Worm (Caenorhabditis elegans) whole organism, young adult: ENCODE data around the gene Y57G11B.6.

Experiments used
- B0019.2 ChIP-seq: fragments of 200-800 bp; sonication (Bioruptor generic); conservative IDR thresholded peaks from 2 replicates; pipeline ENCODE4 v1.3.6; 2022; ENCODE audit warnings: missing genetic modification reagents, missing genetic modification characterization, missing compliant biosample characterization
- B0336.3 ChIP-seq: fragments of 200-800 bp; sonication (Bioruptor generic); IDR thresholded peaks from 2 replicates; pipeline ENCODE4 v1.3.6; 2022; ENCODE audit warnings: missing genetic modification characterization, missing compliant biosample characterization
- C17E4.6 ChIP-seq: fragments of 200-800 bp; sonication (Bioruptor generic); IDR thresholded peaks from 2 replicates; pipeline ENCODE4 v1.3.6; 2022; ENCODE audit warnings: missing genetic modification reagents, missing genetic modification characterization, missing compliant biosample characterization
- D2030.7 ChIP-seq: fragments of 200-800 bp; sonication (Bioruptor generic); IDR thresholded peaks from 2 replicates; pipeline ENCODE4 v1.3.6; 2022; ENCODE audit warnings: missing genetic modification reagents, missing genetic modification characterization, missing compliant biosample characterization
- F33H1.4 ChIP-seq: fragments of 200-800 bp; sonication (Bioruptor generic); IDR thresholded peaks from 2 replicates; pipeline ENCODE4 v1.3.6; 2022; ENCODE audit warnings: missing genetic modification reagents, missing genetic modification characterization, missing compliant biosample characterization
- F39B2.1 ChIP-seq: fragments of 200-800 bp; sonication (Bioruptor generic); IDR thresholded peaks from 2 replicates; pipeline ENCODE4 v1.3.6; 2022; ENCODE audit warnings: missing genetic modification reagents, missing genetic modification characterization, missing compliant biosample characterization
- F49E8.2 ChIP-seq: sonication (generic microtip); optimal IDR thresholded peaks from 3 replicates; lab custom pipeline; 2017; ENCODE audit warnings: missing genetic modification characterization, mild to moderate bottlenecking, missing compliant biosample characterization, antibody characterized with exemption, moderate library complexity; ENCODE audit not compliant: insufficient read depth
- Y53F4B.3 ChIP-seq: fragments of 200-800 bp; sonication (Bioruptor generic); IDR thresholded peaks from 2 replicates; pipeline ENCODE4 v1.3.6; 2022; ENCODE audit warnings: missing genetic modification reagents, missing genetic modification characterization, missing compliant biosample characterization
- Y53G8AR.9 ChIP-seq: fragments of 200-800 bp; sonication (Bioruptor generic); conservative IDR thresholded peaks from 2 replicates; pipeline ENCODE4 v1.3.6; 2022; ENCODE audit warnings: missing genetic modification reagents, missing genetic modification characterization, missing compliant biosample characterization
- Y56A3A.18 ChIP-seq: fragments of 200-800 bp; sonication (Bioruptor generic); IDR thresholded peaks from 2 replicates; pipeline ENCODE4 v1.3.6; 2022; ENCODE audit warnings: missing genetic modification reagents, missing genetic modification characterization, missing compliant biosample characterization
- attf-3 ChIP-seq: fragments of 200-800 bp; sonication (Bioruptor generic); conservative IDR thresholded peaks from 2 replicates; pipeline ENCODE4 v1.3.6; 2022; ENCODE audit warnings: missing genetic modification reagents, missing genetic modification characterization, missing compliant biosample characterization
- attf-6 ChIP-seq: fragments of 200-800 bp; sonication (Bioruptor generic); IDR thresholded peaks from 2 replicates; pipeline ENCODE4 v1.3.6; 2022; ENCODE audit warnings: missing genetic modification reagents, missing genetic modification characterization, missing compliant biosample characterization
- cebp-2 ChIP-seq: fragments of 200-800 bp; sonication (Bioruptor generic); IDR thresholded peaks from 2 replicates; pipeline ENCODE4 v1.3.6; 2022; ENCODE audit warnings: missing genetic modification characterization, missing compliant biosample characterization
- ceh-100 ChIP-seq: fragments of 200-800 bp; sonication (Bioruptor generic); IDR thresholded peaks from 2 replicates; pipeline ENCODE4 v1.3.6; 2022; ENCODE audit warnings: missing genetic modification reagents, missing genetic modification characterization, missing compliant biosample characterization
- ceh-91 ChIP-seq: fragments of 200-800 bp; sonication (Bioruptor generic); IDR thresholded peaks from 2 replicates; pipeline ENCODE4 v1.3.6; 2022; ENCODE audit warnings: missing genetic modification reagents, missing genetic modification characterization, missing compliant biosample characterization
- dox-1 ChIP-seq: fragments of 200-800 bp; sonication (Bioruptor generic); IDR thresholded peaks from 2 replicates; pipeline ENCODE4 v1.3.6; 2022; ENCODE audit warnings: missing genetic modification reagents, missing genetic modification characterization, missing compliant biosample characterization
- egrh-3 ChIP-seq: fragments of 200-800 bp; sonication (Bioruptor generic); IDR thresholded peaks from 2 replicates; pipeline ENCODE4 v1.3.6; 2022; ENCODE audit warnings: missing genetic modification reagents, missing genetic modification characterization, missing compliant biosample characterization
- ekl-4 ChIP-seq: fragments of 200-800 bp; sonication (Bioruptor generic); IDR thresholded peaks from 2 replicates; pipeline ENCODE4 v1.3.6; 2022; ENCODE audit warnings: missing genetic modification reagents, missing genetic modification characterization, missing compliant biosample characterization
- hmg-1.2 ChIP-seq: fragments of 200-800 bp; sonication (Bioruptor generic); IDR thresholded peaks from 2 replicates; pipeline ENCODE4 v1.3.6; 2022; ENCODE audit warnings: missing genetic modification reagents, missing genetic modification characterization, missing compliant biosample characterization
- hmg-20 ChIP-seq: fragments of 200-800 bp; sonication (Bioruptor generic); IDR thresholded peaks from 2 replicates; pipeline ENCODE4 v1.3.6; 2022; ENCODE audit warnings: missing genetic modification reagents, missing genetic modification characterization, missing compliant biosample characterization
- hsf-1 ChIP-seq: fragments of 200-800 bp; sonication (Bioruptor generic); IDR thresholded peaks from 2 replicates; pipeline ENCODE4 v1.3.6; 2022; ENCODE audit warnings: missing genetic modification reagents, missing genetic modification characterization, missing compliant biosample characterization
- lin-54 ChIP-seq: fragments of 200-800 bp; sonication (Bioruptor generic); optimal IDR thresholded peaks from 2 replicates; lab custom pipeline; 2018; ENCODE audit warnings: mild to moderate bottlenecking, missing genetic modification characterization, missing compliant biosample characterization
- lir-1 ChIP-seq: fragments of 200-800 bp; sonication (Bioruptor generic); conservative IDR thresholded peaks from 2 replicates; pipeline ENCODE4 v1.3.6; 2022; ENCODE audit warnings: missing genetic modification reagents, missing genetic modification characterization, missing compliant biosample characterization
- lsl-1 ChIP-seq: fragments of 200-800 bp; sonication (Bioruptor generic); optimal IDR thresholded peaks from 2 replicates; lab custom pipeline; 2018; ENCODE audit warnings: mild to moderate bottlenecking, missing genetic modification characterization, moderate library complexity, missing compliant biosample characterization
- madf-3 ChIP-seq: fragments of 200-800 bp; sonication (Bioruptor generic); IDR thresholded peaks from 2 replicates; pipeline ENCODE4 v1.3.6; 2022; ENCODE audit warnings: missing genetic modification reagents, missing genetic modification characterization, missing compliant biosample characterization
- madf-6 ChIP-seq: fragments of 200-800 bp; sonication (Bioruptor generic); IDR thresholded peaks from 2 replicates; pipeline ENCODE4 v1.3.6; 2022; ENCODE audit warnings: missing genetic modification reagents, missing genetic modification characterization, missing compliant biosample characterization
- madf-8 ChIP-seq: fragments of 200-800 bp; sonication (Bioruptor generic); conservative IDR thresholded peaks from 2 replicates; pipeline ENCODE4 v1.3.6; 2022; ENCODE audit warnings: missing genetic modification reagents, missing genetic modification characterization, missing compliant biosample characterization
- mcd-1 ChIP-seq: fragments of 200-800 bp; sonication (Bioruptor generic); IDR thresholded peaks from 2 replicates; pipeline ENCODE4 v1.3.6; 2022; ENCODE audit warnings: missing genetic modification reagents, missing genetic modification characterization, missing compliant biosample characterization
- nfya-2 ChIP-seq: fragments of 200-800 bp; sonication (Bioruptor generic); IDR thresholded peaks from 2 replicates; pipeline ENCODE4 v1.3.6; 2022; ENCODE audit warnings: missing genetic modification reagents, missing genetic modification characterization, missing compliant biosample characterization
- nfyb-1 ChIP-seq: fragments of 200-800 bp; sonication (Bioruptor generic); IDR thresholded peaks from 2 replicates; pipeline ENCODE4 v1.3.6; 2022; ENCODE audit warnings: missing genetic modification reagents, missing genetic modification characterization, missing compliant biosample characterization
- pbrm-1 ChIP-seq: fragments of 200-800 bp; sonication (Bioruptor generic); IDR thresholded peaks from 2 replicates; pipeline ENCODE4 v1.3.6; 2022; ENCODE audit warnings: missing genetic modification reagents, missing genetic modification characterization, missing compliant biosample characterization
- rcor-1 ChIP-seq: fragments of 200-800 bp; sonication (Bioruptor generic); IDR thresholded peaks from 2 replicates; pipeline ENCODE4 v1.3.6; 2022; ENCODE audit warnings: missing genetic modification reagents, missing genetic modification characterization, missing compliant biosample characterization
- snpc-1.1 ChIP-seq: sonication (generic microtip); optimal IDR thresholded peaks from 2 replicates; lab custom pipeline; 2017; ENCODE audit warnings: missing genetic modification characterization, mild to moderate bottlenecking, missing compliant biosample characterization, antibody characterized with exemption, moderate library complexity, missing genotype, missing genetic modification reagents; ENCODE audit not compliant: insufficient read depth
- snpc-1.3 ChIP-seq: sonication (generic microtip); optimal IDR thresholded peaks from 2 replicates; lab custom pipeline; 2017; ENCODE audit warnings: missing genetic modification characterization, mild to moderate bottlenecking, missing compliant biosample characterization, antibody characterized with exemption, moderate library complexity, missing genotype, missing genetic modification reagents; ENCODE audit not compliant: insufficient read depth
- snpc-3.4 ChIP-seq: sonication (generic microtip); optimal IDR thresholded peaks from 2 replicates; lab custom pipeline; 2017; ENCODE audit warnings: missing genetic modification characterization, mild to moderate bottlenecking, missing compliant biosample characterization, antibody characterized with exemption, moderate library complexity, missing genotype, missing genetic modification reagents
- snpc-4 ChIP-seq, 5 experiments: fragments of 150-350 bp in 1 of 5; sonication (generic microtip) in 4 of 5; optimal IDR thresholded peaks; 2 replicates each; lab custom pipeline; 2014 to 2018; ENCODE audit warnings: missing genetic modification characterization in 5 of 5, missing biosample characterization in 3 of 5, antibody characterized with exemption in 2 of 5, mild to moderate bottlenecking in 2 of 5, missing compliant biosample characterization in 2 of 5, missing genotype in 2 of 5, moderate library complexity in 2 of 5, missing genetic modification reagents in 1 of 5
- tbp1 ChIP-seq: fragments of 200-800 bp; sonication (Bioruptor generic); optimal IDR thresholded peaks from 2 replicates; lab custom pipeline; 2018; ENCODE audit warnings: mild to moderate bottlenecking, missing genetic modification characterization, missing compliant biosample characterization
- xnd-1 ChIP-seq: sonication (generic microtip); optimal IDR thresholded peaks from 2 replicates; lab custom pipeline; 2016; ENCODE audit warnings: missing genotype, missing genetic modification reagents, missing genetic modification characterization, missing compliant biosample characterization
- ztf-25 ChIP-seq: fragments of 200-800 bp; sonication (Bioruptor generic); IDR thresholded peaks from 2 replicates; pipeline ENCODE4 v1.3.6; 2022; ENCODE audit warnings: missing genetic modification reagents, missing genetic modification characterization, missing compliant biosample characterization
- ztf-28 ChIP-seq: fragments of 200-800 bp; sonication (Bioruptor generic); IDR thresholded peaks from 2 replicates; pipeline ENCODE4 v1.3.6; 2022; ENCODE audit warnings: missing genetic modification reagents, missing genetic modification characterization, missing compliant biosample characterization

Gene Y57G11B.6

DNA sequence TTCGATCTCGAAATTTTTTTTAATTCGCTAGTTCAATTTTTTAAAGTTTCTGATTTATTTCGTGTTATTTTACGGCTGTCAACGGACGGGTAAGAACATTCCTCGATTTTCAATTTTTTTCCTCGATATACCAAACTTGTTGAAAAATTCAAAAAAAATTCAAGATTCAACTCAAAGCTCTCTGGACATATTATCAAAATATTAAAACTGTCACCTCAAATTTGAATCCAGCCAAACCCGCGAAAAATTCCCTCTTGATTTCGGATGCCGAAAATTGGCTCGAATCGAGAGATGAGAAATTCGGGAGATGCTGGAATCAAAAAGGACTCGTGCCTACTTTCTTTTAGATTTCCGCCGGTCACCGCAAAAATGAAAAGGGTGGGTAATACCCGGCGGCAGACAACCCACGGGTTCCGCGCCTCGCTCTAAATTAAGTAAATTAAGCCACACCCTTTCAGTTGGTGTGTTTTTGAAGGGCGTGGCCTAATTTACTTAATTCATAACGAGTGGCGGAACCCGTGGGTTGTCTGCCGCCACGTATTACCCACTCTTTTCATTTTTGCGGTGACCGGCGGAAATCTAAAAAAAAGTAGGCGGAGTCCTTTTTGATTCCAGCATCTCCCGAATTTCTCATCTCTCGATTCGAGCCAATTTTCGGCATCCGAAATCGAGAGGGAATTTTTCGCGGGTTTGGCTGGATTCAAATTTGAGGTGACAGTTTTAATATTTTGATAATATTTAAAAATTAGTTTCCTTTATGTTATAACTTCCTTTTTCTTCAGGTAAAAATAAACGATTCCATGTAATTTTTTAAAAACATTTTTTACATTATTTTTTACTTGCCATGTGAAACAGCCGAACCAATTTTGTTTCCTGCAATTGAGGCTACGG lies 29.2 kb downstream of the Y57G11B.6 start:
- TF ChIP-seq hmg-1.2 (GFP tag; lab: Robert Waterston, UW) (peak; percentile 84), lin-54 (GFP tag; lab: Kevin White, UChicago) (peak; percentile 26), ztf-25 (GFP tag; lab: Robert Waterston, UW) (0 out of 2 replicates have a peak, but pooled peaks have one; percentile 25), ceh-100 (GFP tag; lab: Robert Waterston, UW) (peak; percentile 87), Y53G8AR.9 (GFP tag; lab: Robert Waterston, UW) (peak; percentile 86), ztf-28 (GFP tag; lab: Robert Waterston, UW) (peak; percentile 82; the same call in 1 of the 2 replicates), attf-6 (GFP tag; lab: Robert Waterston, UW) (peak; percentile 100), lir-1 (0 out of 2 replicates have a peak, but pooled peaks have one; percentile 13), hsf-1 (GFP tag; lab: Robert Waterston, UW) (peak; percentile 80), mcd-1 (GFP tag; lab: Robert Waterston, UW) (peak; percentile 66), tbp1 (GFP tag; lab: Kevin White, UChicago) (peak; percentile 68), snpc-1.1 (tag; lab: Kevin White, UChicago) (peak; percentile 81), F39B2.1 (GFP tag; lab: Robert Waterston, UW) (0 out of 2 replicates have a peak, but pooled peaks have one; percentile 10), attf-3 (GFP tag; lab: Robert Waterston, UW) (peak; percentile 48; the same call in 1 of the 2 replicates), B0336.3 (GFP tag; lab: Robert Waterston, UW) (peak; percentile 52; the same call in 1 of the 2 replicates), hmg-20 (peak; percentile 56; the same call in 1 of the 2 replicates), xnd-1 (peak; percentile 33), rcor-1 (GFP tag; lab: Robert Waterston, UW) (peak; percentile 88), nfya-2 (GFP tag; lab: Robert Waterston, UW) (0 out of 2 replicates have a peak, but pooled peaks have one; percentile 55), D2030.7 (GFP tag; lab: Robert Waterston, UW) (peak; percentile 97), F33H1.4 (GFP tag; lab: Robert Waterston, UW) (peak; percentile 63), Y56A3A.18 (peak; percentile 72), lsl-1 (GFP tag; lab: Kevin White, UChicago) (peak; percentile 44), Y53F4B.3 (GFP tag; lab: Robert Waterston, UW) (peak; percentile 43; the same call in 1 of the 2 replicates), snpc-3.4 (tag; lab: Kevin White, UChicago) (peak; percentile 16), C17E4.6 (GFP tag; lab: Robert Waterston, UW) (peak; percentile 73; the same call in 1 of the 2 replicates), nfyb-1 (GFP tag; lab: Robert Waterston, UW) (peak; percentile 77), ceh-91 (GFP tag; lab: Robert Waterston, UW) (peak; percentile 62; the same call in 1 of the 2 replicates), dox-1 (GFP tag; lab: Robert Waterston, UW) (peak; percentile 86), madf-8 (peak; percentile 57), egrh-3 (GFP tag; lab: Robert Waterston, UW) (peak; percentile 45; the same call in 1 of the 2 replicates), madf-3 (GFP tag; lab: Robert Waterston, UW) (peak; percentile 75; the same call in 1 of the 2 replicates), ekl-4 (GFP tag; lab: Robert Waterston, UW) (peak; percentile 78), madf-6 (GFP tag; lab: Robert Waterston, UW) (peak; percentile 88), snpc-1.3 (tag; lab: Kevin White, UChicago) (peak; percentile 8), snpc-4 (GFP tag; optimal IDR thresholded peaks at IDR 0.05; lab: Kevin White, UChicago) (peak; percentile 91), snpc-4 (tag; optimal IDR thresholded peaks at IDR 0.05; lab: Kevin White, UChicago) (peak; percentile 93 to 99 (median 94)), F49E8.2 (tag; lab: Kevin White, UChicago) (peak; percentile 18), pbrm-1 (GFP tag; lab: Robert Waterston, UW) (peak; percentile 99), cebp-2 (GFP tag; lab: Robert Waterston, UW) (peak; percentile 91; the same call in 1 of the 2 replicates), B0019.2 (GFP tag; lab: Robert Waterston, UW) (peak; percentile 39; the same call in 1 of the 2 replicates)
